Worm (Caenorhabditis elegans) whole organism, L2 larva: ENCODE data around the gene Y54G2A.73.

ENCODE experiments used
- F13H6.1 ChIP-seq: sonication (generic microtip); optimal IDR thresholded peaks from 2 replicates; lab custom pipeline; 2016; ENCODE audit warnings: missing genetic modification characterization, missing compliant biosample characterization
- ama-1 ChIP-seq: fragments of 150-350 bp; optimal IDR thresholded peaks from 2 replicates; lab custom pipeline; 2018; ENCODE audit warnings: inconsistent platforms
- fos-1 ChIP-seq: fragments of 150-350 bp; optimal IDR thresholded peaks from 2 replicates; lab custom pipeline; 2014; ENCODE audit warnings: missing biosample characterization, missing genetic modification characterization
- nhr-11 ChIP-seq: fragments of 150-350 bp; optimal IDR thresholded peaks from 2 replicates; lab custom pipeline; 2014; ENCODE audit warnings: missing biosample characterization, missing genetic modification characterization
- sem-4 ChIP-seq: fragments of 150-350 bp; optimal IDR thresholded peaks from 2 replicates; lab custom pipeline; 2014; ENCODE audit warnings: missing biosample characterization, missing genetic modification reagents, missing genetic modification characterization
- skn-1 ChIP-seq: sonication (generic microtip); optimal IDR thresholded peaks from 2 replicates; lab custom pipeline; 2017; ENCODE audit warnings: missing biosample characterization, missing genetic modification characterization
- sma-3 ChIP-seq: sonication (generic microtip); optimal IDR thresholded peaks from 2 replicates; lab custom pipeline; 2016; ENCODE audit warnings: missing genetic modification reagents, missing genetic modification characterization, missing compliant biosample characterization
- unc-62 ChIP-seq: fragments of 150-350 bp; optimal IDR thresholded peaks from 2 replicates; lab custom pipeline; 2014; ENCODE audit warnings: missing biosample characterization, missing genetic modification reagents, missing genetic modification characterization
- ztf-11 ChIP-seq: sonication (generic microtip); optimal IDR thresholded peaks from 2 replicates; lab custom pipeline; 2017; ENCODE audit warnings: missing biosample characterization, missing genetic modification characterization

DNA sequence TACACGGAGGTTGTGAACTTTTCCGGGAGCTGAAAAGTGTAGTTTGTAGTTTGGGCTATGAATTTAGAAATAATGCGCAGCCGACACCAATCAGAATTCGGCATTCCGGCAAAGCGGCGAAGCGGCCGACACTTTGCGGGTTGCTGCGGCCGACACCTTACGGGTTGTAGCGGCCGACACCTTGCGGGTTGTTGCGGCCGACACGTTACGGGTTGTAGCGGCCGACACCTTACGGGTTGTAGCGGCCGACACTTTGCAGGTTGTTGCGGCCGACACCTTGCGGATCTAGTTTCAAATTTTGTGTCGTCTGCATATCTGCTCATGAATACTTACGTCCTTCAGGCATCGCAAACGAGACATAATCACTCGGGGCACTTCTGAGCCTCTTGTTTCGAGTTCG lies 41.8 kb downstream of the Y54G2A.73 start:
- TF ChIP-seq fos-1 (tag; lab: Kevin White, UChicago) (no peak), sem-4 (tag; lab: Kevin White, UChicago) (no peak), ztf-11 (tag; lab: Kevin White, UChicago) (no peak), nhr-11 (tag; lab: Kevin White, UChicago) (no peak), sma-3 (GFP tag; lab: Kevin White, UChicago) (no peak), ama-1 (lab: Kevin White, UChicago) (no peak), F13H6.1 (tag; lab: Kevin White, UChicago) (no peak), skn-1 (no peak), unc-62 (GFP tag; lab: Kevin White, UChicago) (no peak)
